Fruit fly (Drosophila melanogaster) whole organism, pupa: ENCODE measurements around the gene CG10710.

Source experiments
- CG10348 ChIP-seq: fragments of 200-800 bp; sonication (Bioruptor generic); IDR thresholded peaks from 2 replicates; pipeline ENCODE4 v1.3.6; 2022; ENCODE audit warnings: missing biosample characterization, missing genetic modification characterization
- CG12605 ChIP-seq: fragments of 200-800 bp; sonication (Bioruptor generic); IDR thresholded peaks from 2 replicates; pipeline ENCODE4 v1.3.6; 2022; ENCODE audit warnings: missing biosample characterization, missing genetic modification characterization
- CG13204 ChIP-seq: fragments of 200-800 bp; sonication (Bioruptor generic); optimal IDR thresholded peaks from 2 replicates; lab custom pipeline; 2018; ENCODE audit warnings: missing biosample characterization, mild to moderate bottlenecking, missing genetic modification characterization, moderate library complexity
- CG14655 ChIP-seq: fragments of 200-800 bp; sonication (Bioruptor generic); optimal IDR thresholded peaks from 3 replicates; lab custom pipeline; 2017; ENCODE audit warnings: mild to moderate bottlenecking, missing biosample characterization, missing genetic modification reagents, missing genetic modification characterization
- CG15710 ChIP-seq: fragments of 200-800 bp; sonication (Bioruptor generic); optimal IDR thresholded peaks from 2 replicates; lab custom pipeline; 2018; ENCODE audit warnings: missing biosample characterization, mild to moderate bottlenecking, missing genetic modification characterization, moderate library complexity
- CG17806 ChIP-seq: fragments of 200-800 bp; sonication (Bioruptor generic); optimal IDR thresholded peaks from 2 replicates; lab custom pipeline; 2018; ENCODE audit warnings: missing biosample characterization, mild to moderate bottlenecking, missing genetic modification characterization, moderate library complexity
- CG32121 ChIP-seq: fragments of 200-800 bp; sonication (Bioruptor generic); IDR thresholded peaks from 2 replicates; pipeline ENCODE4 v1.3.6; 2022; ENCODE audit warnings: missing biosample characterization, missing genetic modification characterization
- CG34367 ChIP-seq: fragments of 200-800 bp; sonication (Bioruptor generic); optimal IDR thresholded peaks from 2 replicates; lab custom pipeline; 2018; ENCODE audit warnings: missing biosample characterization, mild to moderate bottlenecking, missing genetic modification characterization
- CG4496 ChIP-seq: fragments of 200-800 bp; sonication (Bioruptor generic); IDR thresholded peaks from 3 replicates; pipeline ENCODE4 v1.3.6; 2022; ENCODE audit warnings: missing biosample characterization, missing genetic modification characterization
- CG8159 ChIP-seq: fragments of 200-800 bp; sonication (Bioruptor generic); optimal IDR thresholded peaks from 3 replicates; lab custom pipeline; 2018; ENCODE audit warnings: missing biosample characterization, mild to moderate bottlenecking, missing genetic modification characterization, moderate library complexity
- CG8301 ChIP-seq: fragments of 200-800 bp; sonication (Bioruptor generic); optimal IDR thresholded peaks from 2 replicates; lab custom pipeline; 2018; ENCODE audit warnings: missing biosample characterization, mild to moderate bottlenecking, missing genetic modification characterization
- CG9948 ChIP-seq: fragments of 200-800 bp; sonication (Bioruptor generic); optimal IDR thresholded peaks from 2 replicates; lab custom pipeline; 2018; ENCODE audit warnings: missing biosample characterization, mild to moderate bottlenecking, missing genetic modification characterization, moderate library complexity
- D1 ChIP-seq: fragments of 200-800 bp; sonication (Bioruptor generic); optimal IDR thresholded peaks from 2 replicates; lab custom pipeline; 2018; ENCODE audit warnings: missing biosample characterization, mild to moderate bottlenecking, missing genetic modification characterization, moderate library complexity
- EcR ChIP-seq: fragments of 200-800 bp; sonication (Bioruptor generic); optimal IDR thresholded peaks from 3 replicates; lab custom pipeline; 2019; ENCODE audit warnings: missing biosample characterization, missing genetic modification characterization, mild to moderate bottlenecking, moderate library complexity, missing genetic modification reagents
- Ets98B ChIP-seq: fragments of 200-800 bp; sonication (Bioruptor generic); IDR thresholded peaks from 2 replicates; pipeline ENCODE4 v1.3.6; 2022; ENCODE audit warnings: missing biosample characterization, missing genetic modification characterization
- Pif1A ChIP-seq: fragments of 200-800 bp; sonication (Bioruptor generic); optimal IDR thresholded peaks from 3 replicates; lab custom pipeline; 2016; ENCODE audit warnings: missing biosample characterization, missing genetic modification characterization
- Pif1B ChIP-seq: fragments of 200-800 bp; sonication (Bioruptor generic); optimal IDR thresholded peaks from 3 replicates; lab custom pipeline; 2016; ENCODE audit warnings: missing biosample characterization, missing genetic modification characterization
- Snoo ChIP-seq: fragments of 200-800 bp; sonication (Bioruptor generic); optimal IDR thresholded peaks from 3 replicates; lab custom pipeline; 2017; ENCODE audit warnings: missing biosample characterization, mild to moderate bottlenecking, missing genetic modification characterization, inconsistent platforms
- fd96Ca ChIP-seq: fragments of 200-800 bp; sonication (Bioruptor generic); IDR thresholded peaks from 3 replicates; pipeline ENCODE4 v1.3.6; 2022; ENCODE audit warnings: missing biosample characterization, missing genetic modification characterization
- gl ChIP-seq: fragments of 200-800 bp; sonication (Bioruptor generic); optimal IDR thresholded peaks from 2 replicates; lab custom pipeline; 2018; ENCODE audit warnings: missing biosample characterization, mild to moderate bottlenecking, missing genetic modification characterization
- rn ChIP-seq: fragments of 200-800 bp; sonication (Bioruptor generic); IDR thresholded peaks from 2 replicates; pipeline ENCODE4 v1.3.6; 2022; ENCODE audit warnings: missing biosample characterization, missing genetic modification characterization

CG10710 gene

DNA sequence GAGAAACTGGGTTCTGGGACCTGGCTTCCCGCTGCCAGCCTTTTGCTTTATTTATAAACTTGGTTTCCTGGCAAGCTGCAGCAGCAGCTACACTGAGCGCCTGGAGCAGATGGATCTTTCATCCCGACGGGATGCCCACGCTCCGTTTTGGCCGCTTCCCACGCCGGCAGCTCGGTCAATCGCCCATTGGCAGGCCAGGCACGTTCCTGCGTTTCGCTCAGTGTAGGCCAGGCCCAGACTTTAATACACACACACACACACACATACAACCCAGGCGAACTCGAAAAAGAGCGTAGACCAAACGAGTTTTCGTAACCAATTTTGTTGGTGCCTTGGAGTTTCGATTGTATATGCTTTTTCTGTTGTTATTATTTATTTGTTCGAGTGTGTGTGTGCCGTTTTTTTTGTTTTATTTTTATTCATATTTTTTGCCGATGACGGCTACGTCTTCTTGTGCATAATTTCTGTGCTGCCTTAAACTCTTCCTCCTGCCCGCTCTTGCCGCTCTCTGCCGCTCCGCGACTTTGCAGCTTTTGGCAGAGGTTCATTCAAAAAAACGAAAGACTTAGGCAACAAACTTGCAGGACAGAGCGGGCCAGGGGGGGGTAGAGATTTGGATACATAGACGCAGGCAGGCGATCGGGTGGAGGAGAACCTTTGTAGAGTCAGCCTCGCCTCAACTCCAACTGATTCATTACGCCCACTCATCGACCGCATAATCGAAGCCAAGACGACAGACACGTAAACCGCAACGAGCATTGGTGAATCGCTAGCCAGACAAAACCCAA lies 19.3 kb downstream of the CG10710 start:
- peak; percentile 79 for TF ChIP-seq CG17806 (tag; lab: Kevin White, UChicago)
- TF ChIP-seq CG34367 (tag; lab: Kevin White, UChicago): peak; percentile 73
- peak; percentile 82 for TF ChIP-seq CG15710 (tag; lab: Kevin White, UChicago)
- peak; percentile 80 for TF ChIP-seq fd96Ca (GFP tag; lab: Robert Waterston, UW)
- TF ChIP-seq CG8301: peak; percentile 71
- TF ChIP-seq CG9948: peak; percentile 77
- TF ChIP-seq rn (GFP tag; lab: Robert Waterston, UW): peak; percentile 57
- peak; percentile 88 for TF ChIP-seq CG4496 (GFP tag; lab: Robert Waterston, UW)
- TF ChIP-seq D1 (tag; lab: Kevin White, UChicago): no peak
- peak; percentile 83 for TF ChIP-seq CG8159
- TF ChIP-seq Pif1A (GFP tag; lab: Kevin White, UChicago): no peak
- TF ChIP-seq CG10348 (GFP tag; lab: Robert Waterston, UW): no peak
- peak; percentile 86 for TF ChIP-seq EcR (GFP tag; lab: Kevin White, UChicago)
- peak; percentile 84 for TF ChIP-seq Snoo (tag; lab: Kevin White, UChicago)
- TF ChIP-seq Ets98B (GFP tag; lab: Robert Waterston, UW): peak; percentile 85
- TF ChIP-seq Pif1B: no peak
- TF ChIP-seq gl (tag; lab: Kevin White, UChicago): peak; percentile 74
- no peak for TF ChIP-seq CG14655 (GFP tag; lab: Kevin White, UChicago)
- TF ChIP-seq CG32121 (GFP tag; lab: Robert Waterston, UW): peak; percentile 52; the same call in 1 of the 2 replicates
- peak; percentile 54; the same call in 1 of the 2 replicates for TF ChIP-seq CG12605 (GFP tag; lab: Robert Waterston, UW)
- TF ChIP-seq CG13204 (GFP tag; lab: Kevin White, UChicago): peak; percentile 86

DNA sequence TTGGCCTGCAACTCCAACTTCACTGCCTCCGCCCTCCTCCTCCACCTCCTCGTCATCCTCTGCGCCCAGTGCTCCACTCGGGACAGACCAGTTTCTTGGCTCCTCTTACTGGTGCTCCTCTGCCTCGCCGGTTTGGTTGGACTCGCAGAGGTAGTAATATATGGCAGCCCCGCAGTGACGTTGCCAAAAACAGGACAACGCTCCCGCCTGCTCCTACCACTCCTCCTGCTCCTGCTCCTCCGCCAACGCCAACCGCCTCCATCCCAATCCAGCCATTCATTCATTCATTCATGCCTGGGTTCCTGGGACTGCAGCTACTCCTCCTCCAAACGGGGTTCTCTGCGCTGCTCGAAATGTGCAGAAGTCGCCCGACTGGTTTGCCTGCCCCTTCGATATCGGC lies 19.9 kb downstream of the CG10710 start:
- peak; percentile 96 for TF ChIP-seq EcR (GFP tag; lab: Kevin White, UChicago)
- TF ChIP-seq rn (GFP tag; lab: Robert Waterston, UW): no peak

DNA sequence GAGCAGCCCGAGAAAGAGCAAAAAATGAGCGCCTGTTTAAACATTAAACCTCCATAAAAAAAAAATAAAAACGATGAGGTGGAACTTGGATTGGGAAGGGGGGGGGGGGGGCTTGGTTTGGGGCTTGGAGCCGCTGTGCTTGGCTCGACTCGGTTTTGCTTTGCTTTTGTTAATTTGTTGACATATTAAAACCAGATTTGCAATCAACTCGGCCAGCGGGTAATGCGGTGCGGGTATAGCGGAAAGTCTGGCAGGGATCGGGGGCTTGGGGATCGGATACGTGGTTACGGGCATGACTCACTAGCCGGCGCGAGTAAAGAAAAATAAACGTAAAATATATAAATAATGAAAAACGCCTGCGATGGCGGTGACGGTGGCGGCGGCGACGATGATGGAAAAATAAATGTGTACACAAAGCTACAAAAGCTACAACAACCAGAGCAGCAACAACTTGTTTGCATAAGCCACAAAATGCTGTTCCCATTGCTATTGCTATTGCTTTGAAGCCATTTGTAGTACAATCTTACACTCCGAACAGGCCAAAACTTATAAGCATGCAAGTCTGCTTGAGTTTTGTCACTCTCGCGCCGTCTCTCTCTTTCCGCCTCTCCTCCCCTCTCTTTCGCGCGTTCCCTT lies 21.6 kb downstream of the CG10710 start:
- TF ChIP-seq CG34367 (tag; lab: Kevin White, UChicago) (peak; percentile 34), Snoo (tag; lab: Kevin White, UChicago) (peak; percentile 64), CG32121 (GFP tag; lab: Robert Waterston, UW) (peak; percentile 42), Pif1A (GFP tag; lab: Kevin White, UChicago) (no peak), gl (tag; lab: Kevin White, UChicago) (peak; percentile 68), EcR (GFP tag; lab: Kevin White, UChicago) (peak; percentile 64), CG8159 (peak; percentile 50), D1 (tag; lab: Kevin White, UChicago) (no peak), CG9948 (peak; percentile 28), Ets98B (GFP tag; lab: Robert Waterston, UW) (peak; percentile 40; the same call in 1 of the 2 replicates), CG17806 (tag; lab: Kevin White, UChicago) (peak; percentile 1), CG8301 (no peak), CG4496 (GFP tag; lab: Robert Waterston, UW) (peak; percentile 45; the same call in 1 of the 3 replicates), CG10348 (GFP tag; lab: Robert Waterston, UW) (no peak), CG13204 (GFP tag; lab: Kevin White, UChicago) (peak; percentile 77), CG14655 (GFP tag; lab: Kevin White, UChicago) (peak; percentile 26), Pif1B (peak; percentile 9), fd96Ca (GFP tag; lab: Robert Waterston, UW) (peak; percentile 60; the same call in 1 of the 3 replicates), rn (GFP tag; lab: Robert Waterston, UW) (no peak), CG15710 (tag; lab: Kevin White, UChicago) (peak; percentile 54), CG12605 (GFP tag; lab: Robert Waterston, UW) (peak; percentile 46; the same call in 1 of the 2 replicates)

dm6 chr3L:13495065-13495464 lies 24.3 kb downstream of the CG10710 start:
- TF ChIP-seq CG17806 (tag; lab: Kevin White, UChicago) (peak; percentile 82), CG32121 (GFP tag; lab: Robert Waterston, UW) (peak; percentile 79), CG8159 (peak; percentile 80), CG14655 (GFP tag; lab: Kevin White, UChicago) (peak; percentile 80), CG10348 (GFP tag; lab: Robert Waterston, UW) (no peak), fd96Ca (GFP tag; lab: Robert Waterston, UW) (peak; percentile 91), CG8301 (peak; percentile 68), CG9948 (peak; percentile 73), CG4496 (GFP tag; lab: Robert Waterston, UW) (peak; percentile 96), EcR (GFP tag; lab: Kevin White, UChicago) (no peak), CG12605 (GFP tag; lab: Robert Waterston, UW) (peak; percentile 99), rn (GFP tag; lab: Robert Waterston, UW) (peak; percentile 86), Pif1A (GFP tag; lab: Kevin White, UChicago) (peak; percentile 96), gl (tag; lab: Kevin White, UChicago) (peak; percentile 96), Pif1B (peak; percentile 92), D1 (tag; lab: Kevin White, UChicago) (peak; percentile 37), CG13204 (GFP tag; lab: Kevin White, UChicago) (peak; percentile 93), CG15710 (tag; lab: Kevin White, UChicago) (peak; percentile 84), Ets98B (GFP tag; lab: Robert Waterston, UW) (peak; percentile 89), CG34367 (tag; lab: Kevin White, UChicago) (peak; percentile 85), Snoo (tag; lab: Kevin White, UChicago) (peak; percentile 54)
